Worm (Caenorhabditis elegans): ENCODE measurements around the gene cfz-2.
A peak's percentile ranks its signal among the peaks of the same experiment; 100 is the strongest.

cfz-2 gene

DNA sequence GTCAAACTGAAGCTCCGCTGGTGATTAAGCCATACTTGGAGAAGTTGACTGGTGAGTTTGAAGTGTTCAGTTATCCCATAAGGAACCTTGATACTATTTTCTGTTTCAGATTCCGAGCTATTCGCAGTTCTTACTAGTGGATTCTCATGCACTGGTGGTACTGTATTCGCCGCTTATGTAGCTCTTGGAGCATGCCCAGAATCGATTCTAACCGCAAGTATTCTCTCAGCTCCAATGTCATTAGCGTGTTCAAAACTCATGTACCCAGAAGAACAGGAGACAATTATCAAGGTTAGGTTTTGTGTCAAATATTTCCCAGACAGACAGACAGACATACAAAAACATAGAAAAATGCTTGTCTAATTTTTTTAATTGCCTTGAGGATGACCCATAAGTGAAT, 20.2 kb upstream of the cfz-2 start:
- no peak for TF ChIP-seq C06A6.2 (GFP tag; conservative IDR thresholded peaks at IDR 0.05)
- TF ChIP-seq pbrm-1 (GFP tag; IDR thresholded peaks at IDR 0.05), result no peak
- no peak for TF ChIP-seq B0336.3 (GFP tag; IDR thresholded peaks at IDR 0.05)
- no peak for TF ChIP-seq snpc-4 (GFP tag; optimal IDR thresholded peaks at IDR 0.05)
- TF ChIP-seq snpc-4 (tag; optimal IDR thresholded peaks at IDR 0.05), result no peak
- no peak for TF ChIP-seq ceh-27 (GFP tag; optimal IDR thresholded peaks at IDR 0.05)
- TF ChIP-seq akir-1 (GFP tag; optimal IDR thresholded peaks at IDR 0.05), result no peak
- no peak for TF ChIP-seq C17E4.6 (GFP tag; IDR thresholded peaks at IDR 0.05)
- TF ChIP-seq pha-4 (tag; optimal IDR thresholded peaks at IDR 0.05), result no peak
- no peak for TF ChIP-seq Y56A3A.18 (GFP tag; IDR thresholded peaks at IDR 0.05)
- no peak for TF ChIP-seq somi-1 (GFP tag; optimal IDR thresholded peaks at IDR 0.05)
- TF ChIP-seq sea-2 (GFP tag; IDR thresholded peaks at IDR 0.05), result no peak

ce11 chrV:3463514-3463913, 18.8 kb upstream of the cfz-2 start, which contains the start of gene slc-28.1:
slc-28.1 (plus strand) TSS chrV:3463814.
- no peak for TF ChIP-seq lag-1 (GFP tag; IDR thresholded peaks at IDR 0.05)
- TF ChIP-seq ztf-6 (GFP tag; IDR thresholded peaks at IDR 0.05), result no peak
- no peak for TF ChIP-seq unc-130 (GFP tag; optimal IDR thresholded peaks at IDR 0.05)
- no peak for TF ChIP-seq ztf-22 (GFP tag; optimal IDR thresholded peaks at IDR 0.05)
- no peak for TF ChIP-seq ccch-3 (GFP tag; optimal IDR thresholded peaks at IDR 0.05)
- TF ChIP-seq F22D6.2 (tag; optimal IDR thresholded peaks at IDR 0.05), result no peak
- TF ChIP-seq somi-1 (GFP tag; optimal IDR thresholded peaks at IDR 0.05), result no peak
- no peak for TF ChIP-seq him-1 (tag; optimal IDR thresholded peaks at IDR 0.05)
- TF ChIP-seq Y53G8AR.9 (GFP tag; conservative IDR thresholded peaks at IDR 0.05), result no peak
- no peak for TF ChIP-seq aptf-2 (GFP tag; conservative IDR thresholded peaks at IDR 0.05)
- no peak for TF ChIP-seq ekl-4 (GFP tag; IDR thresholded peaks at IDR 0.05)
- no peak for TF ChIP-seq F39B2.1 (GFP tag; IDR thresholded peaks at IDR 0.05)
- no peak for TF ChIP-seq tbp1 (GFP tag; optimal IDR thresholded peaks at IDR 0.05)
- TF ChIP-seq lsl-1 (GFP tag; optimal IDR thresholded peaks at IDR 0.05), result no peak
- no peak for TF ChIP-seq ceh-79 (tag; optimal IDR thresholded peaks at IDR 0.05)
- TF ChIP-seq B0035.1 (tag; optimal IDR thresholded peaks at IDR 0.05), result no peak

- TF ChIP-seq gei-17 (GFP tag; optimal IDR thresholded peaks at IDR 0.05), result no peak
- no peak for TF ChIP-seq xnd-1 (tag; optimal IDR thresholded peaks at IDR 0.05)
- no peak for TF ChIP-seq egrh-3 (GFP tag; IDR thresholded peaks at IDR 0.05)
- TF ChIP-seq efl-1 (GFP tag; optimal IDR thresholded peaks at IDR 0.05), result no peak
- no peak for TF ChIP-seq lsy-27 (tag; optimal IDR thresholded peaks at IDR 0.05; ENCODE audit: borderline replicate concordance, insufficient read depth)
- no peak for TF ChIP-seq atf-7 (tag; optimal IDR thresholded peaks at IDR 0.05)
Observed at ce11 chrV:3459919-3460318, 15.2 kb upstream of the cfz-2 start, which contains the start of gene slc-28.2. slc-28.2 (plus strand) TSS chrV:3460219.

DNA sequence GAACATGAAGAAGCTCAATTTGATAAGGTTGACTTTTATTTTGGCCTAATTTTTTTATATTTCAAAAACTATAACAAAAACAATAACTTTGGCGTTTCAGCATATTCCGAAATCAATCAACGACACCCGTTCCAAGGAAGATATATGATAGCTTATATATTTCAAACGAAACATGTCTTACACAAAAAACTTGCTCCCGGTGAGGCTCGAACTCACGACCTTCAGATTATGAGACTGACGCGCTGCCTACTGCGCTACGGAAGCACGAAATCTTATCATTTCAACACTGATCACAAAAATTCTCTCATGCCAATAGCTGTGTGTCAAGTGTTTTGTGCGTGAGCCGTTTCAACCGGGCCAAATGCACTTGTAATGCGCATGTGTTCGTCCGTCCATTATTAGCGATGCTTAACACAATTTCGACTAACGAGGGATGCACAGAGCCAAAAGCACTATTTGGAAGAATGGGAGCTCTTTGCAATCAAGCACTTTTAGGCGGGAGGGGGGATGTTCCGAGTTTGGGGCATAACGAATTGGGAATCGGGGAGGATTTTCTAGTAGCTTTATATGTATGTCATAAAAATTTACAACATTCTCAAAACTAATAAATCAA, 10.6 kb upstream of the cfz-2 start:
- no peak for TF ChIP-seq ama-1 (optimal IDR thresholded peaks at IDR 0.05)
- peak in 1 of 2 experiments; percentile 40 for TF ChIP-seq ama-1 (GFP tag; optimal IDR thresholded peaks at IDR 0.05)
- TF ChIP-seq Y95B8A.8 (GFP tag; IDR thresholded peaks at IDR 0.05), result no peak
- no peak for TF ChIP-seq lin-40 (tag; optimal IDR thresholded peaks at IDR 0.05)
- no peak for TF ChIP-seq ztf-6 (GFP tag; IDR thresholded peaks at IDR 0.05)
- no peak for TF ChIP-seq egrh-3 (GFP tag; IDR thresholded peaks at IDR 0.05)
- TF ChIP-seq madf-6 (GFP tag; IDR thresholded peaks at IDR 0.05), result no peak
- TF ChIP-seq aptf-2 (GFP tag; conservative IDR thresholded peaks at IDR 0.05), result no peak
- TF ChIP-seq ztf-26 (tag; optimal IDR thresholded peaks at IDR 0.05), result no peak
- no peak for TF ChIP-seq dox-1 (GFP tag; IDR thresholded peaks at IDR 0.05)
- TF ChIP-seq ztf-25 (GFP tag; IDR thresholded peaks at IDR 0.05), result no peak
- no peak for TF ChIP-seq gei-17 (GFP tag; optimal IDR thresholded peaks at IDR 0.05)
- no peak for TF ChIP-seq tlf-1 (GFP tag; optimal IDR thresholded peaks at IDR 0.05)
- no peak for TF ChIP-seq nhr-179 (tag; optimal IDR thresholded peaks at IDR 0.05)
- no peak for TF ChIP-seq F55B11.4 (tag; optimal IDR thresholded peaks at IDR 0.05; ENCODE audit: borderline replicate concordance, insufficient read depth)
- TF ChIP-seq cebp-1 (GFP tag; IDR thresholded peaks at IDR 0.05), result no peak
- TF ChIP-seq cebp-1 (tag; optimal IDR thresholded peaks at IDR 0.05), result no peak

Measured in whole organism, young adult.